Worm (Caenorhabditis elegans) whole organism, midembryonic: Measurements from ENCODE around the gene Y113G7B.28.

Source experiments
- T22C8.4 ChIP-seq: fragments of 200-800 bp; sonication (Bioruptor generic); IDR thresholded peaks from 2 replicates; pipeline ENCODE4 v1.3.6; 2022; ENCODE audit warnings: missing genetic modification characterization, missing compliant biosample characterization
- cog-1 ChIP-seq: sonication (generic microtip); optimal IDR thresholded peaks from 2 replicates; lab custom pipeline; 2016; ENCODE audit warnings: missing genetic modification characterization, missing compliant biosample characterization
- flt-1 ChIP-seq: fragments of 200-800 bp; sonication (Bioruptor generic); IDR thresholded peaks from 2 replicates; pipeline ENCODE4 v1.3.6; 2022; ENCODE audit warnings: missing genetic modification characterization, missing compliant biosample characterization
- klf-2 ChIP-seq: fragments of 200-800 bp; sonication (Bioruptor generic); conservative IDR thresholded peaks from 2 replicates; pipeline ENCODE4 v1.3.6; 2022; ENCODE audit warnings: missing genetic modification reagents, missing genetic modification characterization, missing compliant biosample characterization
- med-1 ChIP-seq: sonication (generic microtip); optimal IDR thresholded peaks from 2 replicates; lab custom pipeline; 2017; ENCODE audit warnings: missing genetic modification characterization, mild to moderate bottlenecking, missing compliant biosample characterization, antibody characterized with exemption, missing genetic modification reagents; ENCODE audit not compliant: insufficient read depth
- ref-1 ChIP-seq: fragments of 200-800 bp; sonication (Bioruptor generic); conservative IDR thresholded peaks from 2 replicates; pipeline ENCODE4 v1.3.6; 2022; ENCODE audit warnings: missing genetic modification reagents, missing genetic modification characterization, missing compliant biosample characterization
- tab-1 ChIP-seq: fragments of 200-800 bp; sonication (Bioruptor generic); IDR thresholded peaks from 2 replicates; pipeline ENCODE4 v1.3.6; 2022; ENCODE audit warnings: missing genetic modification characterization, missing compliant biosample characterization
- ztf-23 ChIP-seq: fragments of 200-800 bp; sonication (Bioruptor generic); IDR thresholded peaks from 2 replicates; pipeline ENCODE4 v1.3.6; 2022; ENCODE audit warnings: missing genetic modification reagents, missing genetic modification characterization, missing compliant biosample characterization
- ztf-29 ChIP-seq: fragments of 200-800 bp; sonication (Bioruptor generic); IDR thresholded peaks from 2 replicates; pipeline ENCODE4 v1.3.6; 2022; ENCODE audit warnings: missing genetic modification reagents, missing genetic modification characterization, missing compliant biosample characterization

Gene Y113G7B.28

DNA sequence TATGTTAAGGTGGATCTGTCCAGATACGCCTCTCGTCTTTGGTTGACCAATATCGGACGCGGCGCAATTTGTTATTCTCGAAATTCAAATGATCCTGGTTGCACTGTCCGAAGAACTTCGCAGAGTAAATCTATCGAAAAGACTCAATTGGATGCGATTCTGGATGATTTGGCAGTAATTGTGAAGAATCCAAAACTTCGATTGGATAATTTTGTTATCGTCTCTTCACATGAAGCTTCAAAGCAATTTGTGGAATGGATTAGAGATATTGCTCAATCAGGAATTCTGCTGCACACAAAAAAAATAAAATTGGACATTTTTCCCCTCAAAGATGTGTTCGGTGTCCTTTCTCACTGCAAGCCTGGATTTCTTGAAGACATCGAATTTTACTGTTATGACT is 3.9 kb downstream of the Y113G7B.28 start:
- TF ChIP-seq klf-2 (GFP tag; lab: Robert Waterston, UW) (no peak), flt-1 (no peak), T22C8.4 (GFP tag; lab: Robert Waterston, UW) (no peak), cog-1 (no peak), med-1 (GFP tag; lab: Kevin White, UChicago) (no peak)

DNA sequence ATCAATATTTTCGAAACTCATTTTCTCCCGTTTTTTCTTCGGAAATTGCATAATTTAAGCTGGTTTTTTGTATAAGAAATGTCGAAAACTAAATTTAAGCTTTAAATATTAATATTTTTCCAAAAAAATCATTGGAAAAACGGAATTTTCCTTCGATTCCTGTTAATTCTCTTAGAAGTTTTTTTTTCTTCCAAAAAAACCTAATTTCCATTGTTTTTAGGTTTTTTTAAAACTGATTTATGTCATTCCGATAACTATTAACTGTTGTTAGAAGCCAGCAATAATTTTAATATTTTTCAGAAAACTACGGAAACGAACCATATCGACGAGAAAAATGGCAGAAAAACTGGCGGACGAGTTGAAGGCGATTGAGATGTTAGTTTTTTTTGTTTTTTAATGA is 5.5 kb downstream of the Y113G7B.28 start, which contains the start of gene fbxa-114:
Gene fbxa-114, plus strand, starts transcription at position 301 of the 400 bp plus-strand sequence.
- no peak for TF ChIP-seq med-1 (GFP tag; lab: Kevin White, UChicago)
- no peak for TF ChIP-seq T22C8.4 (GFP tag; lab: Robert Waterston, UW)
- no peak for TF ChIP-seq flt-1
- no peak for TF ChIP-seq ztf-29 (GFP tag; lab: Robert Waterston, UW)
- TF ChIP-seq klf-2 (GFP tag; lab: Robert Waterston, UW), result no peak
- TF ChIP-seq ztf-23 (GFP tag; lab: Robert Waterston, UW), result no peak
- no peak for TF ChIP-seq tab-1 (GFP tag; lab: Robert Waterston, UW)
- TF ChIP-seq ref-1 (GFP tag; lab: Robert Waterston, UW), result no peak
- no peak for TF ChIP-seq cog-1

DNA sequence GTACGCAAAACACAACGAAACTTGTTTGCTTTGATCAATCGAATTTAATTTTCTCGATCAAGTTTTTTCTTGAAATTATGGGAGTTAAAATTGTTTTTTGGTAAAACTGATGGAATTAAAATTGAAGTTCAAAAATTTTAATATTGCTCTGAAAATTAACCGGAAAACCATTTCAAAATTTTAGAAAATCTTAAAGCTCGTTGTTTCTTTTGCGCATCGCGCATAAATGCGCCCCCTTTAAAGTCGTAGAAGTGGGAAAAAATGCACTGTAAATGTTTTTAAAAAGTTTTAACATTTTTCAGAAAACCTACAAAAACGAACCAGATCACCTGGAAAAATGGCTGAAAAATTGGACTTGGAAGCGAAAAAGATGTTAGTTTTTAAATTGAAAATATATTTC is 7.3 kb downstream of the Y113G7B.28 start, which contains the start of gene fbxa-113:
Gene fbxa-113, plus strand, starts transcription at position 301 of the 400 bp plus-strand sequence.
- TF ChIP-seq ztf-23 (GFP tag; lab: Robert Waterston, UW) (no peak), med-1 (GFP tag; lab: Kevin White, UChicago) (no peak), ztf-29 (GFP tag; lab: Robert Waterston, UW) (no peak), flt-1 (no peak)

DNA sequence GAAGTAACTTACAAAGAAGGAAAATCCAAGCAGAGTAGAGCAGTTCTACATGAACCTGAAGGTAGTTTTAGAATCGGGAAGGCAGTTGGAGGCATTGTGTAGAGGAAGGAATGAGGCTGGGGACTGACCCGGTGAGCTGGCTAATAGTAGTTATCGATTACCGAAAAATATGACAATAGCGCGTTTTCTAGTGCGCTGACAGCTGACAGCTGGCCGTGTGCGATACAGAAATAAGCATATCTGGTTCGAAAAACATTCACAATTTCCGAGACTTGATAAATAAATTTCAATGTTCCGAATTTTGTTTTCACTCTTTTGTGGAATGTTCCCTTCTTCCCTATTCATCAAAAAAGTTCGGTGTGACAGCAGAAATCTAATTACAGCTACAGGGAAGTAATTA is 10.3 kb downstream of the Y113G7B.28 start, which contains the start of the genes fbxb-59 and srbc-34:
Gene fbxb-59, minus strand, starts transcription at position 101 of the 400 bp plus-strand sequence.
Gene srbc-34, plus strand, starts transcription at position 233 of the 400 bp plus-strand sequence.
- TF ChIP-seq ztf-29 (GFP tag; lab: Robert Waterston, UW) (no peak), flt-1 (no peak), med-1 (GFP tag; lab: Kevin White, UChicago) (no peak), cog-1 (no peak), klf-2 (GFP tag; lab: Robert Waterston, UW) (no peak), T22C8.4 (GFP tag; lab: Robert Waterston, UW) (no peak), tab-1 (GFP tag; lab: Robert Waterston, UW) (no peak), ztf-23 (GFP tag; lab: Robert Waterston, UW) (no peak), ref-1 (GFP tag; lab: Robert Waterston, UW) (no peak)

DNA sequence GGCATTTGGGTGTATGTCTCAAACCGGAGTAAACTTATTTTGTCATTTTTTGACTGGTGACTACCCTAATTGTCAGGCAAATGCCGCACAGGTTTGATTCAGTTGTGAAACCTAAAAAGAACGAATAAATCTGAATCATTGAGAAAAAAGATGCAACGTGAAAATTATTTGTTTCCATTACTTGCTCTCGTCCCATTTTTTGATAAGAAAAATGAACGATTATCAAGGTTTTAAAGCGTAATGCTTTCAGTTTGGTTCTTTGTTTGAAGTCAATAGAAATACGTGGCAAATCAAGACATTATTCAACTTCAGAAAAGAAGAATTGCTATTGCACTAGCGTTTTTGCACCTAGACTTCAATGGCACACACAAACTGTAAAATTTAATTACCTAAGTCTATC is 16.8 kb downstream of the Y113G7B.28 start, which contains the start of gene Y113G7B.12:
Gene Y113G7B.12, minus strand, starts transcription at position 101 of the 400 bp plus-strand sequence.
- TF ChIP-seq ztf-23 (GFP tag; lab: Robert Waterston, UW), result no peak
- no peak for TF ChIP-seq flt-1
- no peak for TF ChIP-seq ref-1 (GFP tag; lab: Robert Waterston, UW)
- no peak for TF ChIP-seq T22C8.4 (GFP tag; lab: Robert Waterston, UW)
- TF ChIP-seq tab-1 (GFP tag; lab: Robert Waterston, UW), result no peak
- TF ChIP-seq ztf-29 (GFP tag; lab: Robert Waterston, UW), result no peak
- no peak for TF ChIP-seq klf-2 (GFP tag; lab: Robert Waterston, UW)

DNA sequence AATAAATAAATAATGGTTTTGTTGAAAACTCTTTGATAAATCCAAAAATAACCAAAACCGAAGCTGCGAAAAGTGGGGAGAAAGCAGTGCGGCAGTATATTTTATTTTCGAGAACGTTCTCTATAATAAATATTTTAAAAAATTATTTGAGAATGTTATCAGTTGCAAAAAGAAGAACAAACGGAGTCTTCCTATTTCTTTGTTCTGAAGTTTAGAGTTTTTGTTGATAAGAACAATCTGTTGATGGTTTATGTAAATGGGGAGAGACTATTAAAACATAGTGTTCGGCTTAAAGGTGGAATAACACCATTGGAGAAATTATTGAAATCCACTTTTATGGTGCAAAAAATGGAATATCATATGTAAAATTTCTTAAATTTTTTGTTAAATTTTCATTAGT is 17.3 kb downstream of the Y113G7B.28 start:
- TF ChIP-seq T22C8.4 (GFP tag; lab: Robert Waterston, UW) (no peak), med-1 (GFP tag; lab: Kevin White, UChicago) (no peak), klf-2 (GFP tag; lab: Robert Waterston, UW) (no peak), flt-1 (no peak), ztf-29 (GFP tag; lab: Robert Waterston, UW) (no peak), ztf-23 (GFP tag; lab: Robert Waterston, UW) (no peak), tab-1 (GFP tag; lab: Robert Waterston, UW) (no peak), ref-1 (GFP tag; lab: Robert Waterston, UW) (no peak), cog-1 (no peak)

DNA sequence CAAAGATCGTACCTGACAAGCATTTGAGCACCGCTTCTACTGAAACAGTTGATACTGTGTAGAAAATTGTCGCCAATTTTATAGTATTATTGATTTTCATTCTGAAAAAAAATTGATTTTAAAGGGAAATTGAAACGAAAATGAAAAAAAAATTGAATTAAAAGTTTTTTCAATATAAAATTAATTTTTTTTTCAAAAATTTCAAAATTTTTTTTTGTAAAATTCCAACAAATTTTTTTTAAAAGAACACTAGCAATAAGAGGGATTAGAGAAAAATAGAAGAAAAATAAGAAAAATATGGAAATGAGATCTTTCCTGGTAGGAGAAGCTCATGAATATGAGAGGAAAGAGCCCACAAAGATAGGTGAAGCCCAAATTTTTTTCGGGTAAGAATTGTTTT is 19.4 kb downstream of the Y113G7B.28 start, which contains the start of gene Y113G7B.11:
Gene Y113G7B.11, minus strand, starts transcription at position 101 of the 400 bp plus-strand sequence.
- TF ChIP-seq cog-1, result no peak
- no peak for TF ChIP-seq ref-1 (GFP tag; lab: Robert Waterston, UW)
- no peak for TF ChIP-seq tab-1 (GFP tag; lab: Robert Waterston, UW)
- TF ChIP-seq flt-1, result no peak
- TF ChIP-seq ztf-29 (GFP tag; lab: Robert Waterston, UW), result no peak
- no peak for TF ChIP-seq ztf-23 (GFP tag; lab: Robert Waterston, UW)
- no peak for TF ChIP-seq T22C8.4 (GFP tag; lab: Robert Waterston, UW)
- TF ChIP-seq klf-2 (GFP tag; lab: Robert Waterston, UW), result no peak
- no peak for TF ChIP-seq med-1 (GFP tag; lab: Kevin White, UChicago)

DNA sequence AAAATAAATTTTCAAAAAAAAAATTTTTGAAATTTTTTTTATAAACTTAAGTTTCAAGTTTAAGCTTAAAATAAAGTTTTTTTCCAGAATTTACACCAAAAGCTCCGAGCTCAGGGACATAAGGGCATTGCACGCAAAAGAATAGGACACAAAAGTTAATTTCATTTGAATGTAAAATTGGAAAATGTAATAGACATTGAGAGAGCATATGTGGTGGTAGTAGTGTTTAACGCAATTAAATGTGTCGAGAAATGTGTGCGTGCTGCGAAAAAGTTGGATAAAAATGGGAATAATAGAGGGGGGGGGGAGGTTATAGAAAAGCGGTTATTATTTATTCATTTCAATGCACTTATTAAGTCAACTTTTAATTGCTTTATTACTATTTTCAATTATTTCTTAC is 24.8 kb downstream of the Y113G7B.28 start:
- TF ChIP-seq med-1 (GFP tag; lab: Kevin White, UChicago) (no peak), ztf-29 (GFP tag; lab: Robert Waterston, UW) (no peak), cog-1 (no peak), flt-1 (no peak), ztf-23 (GFP tag; lab: Robert Waterston, UW) (no peak), tab-1 (GFP tag; lab: Robert Waterston, UW) (no peak), T22C8.4 (GFP tag; lab: Robert Waterston, UW) (no peak), ref-1 (GFP tag; lab: Robert Waterston, UW) (no peak), klf-2 (GFP tag; lab: Robert Waterston, UW) (no peak)

DNA sequence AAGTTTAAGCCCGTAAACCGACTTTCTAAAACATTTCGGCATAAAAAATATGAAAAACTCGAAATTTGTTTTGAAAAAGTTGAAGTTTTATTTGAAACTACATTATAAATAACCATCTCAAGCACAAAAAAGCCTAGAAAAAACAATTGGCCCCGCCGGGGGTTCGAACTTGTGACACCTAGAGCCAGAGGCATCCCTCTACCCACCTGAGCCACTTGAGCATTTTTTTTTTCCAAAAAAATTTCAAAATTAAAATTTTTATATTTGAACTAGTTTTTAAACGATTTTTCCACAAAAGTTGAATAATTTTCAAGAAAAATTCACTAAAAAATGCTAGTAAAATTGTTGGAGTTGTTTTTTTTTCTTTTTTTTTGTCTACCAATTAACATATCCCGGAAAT is 27.9 kb downstream of the Y113G7B.28 start:
- TF ChIP-seq tab-1 (GFP tag; lab: Robert Waterston, UW) (no peak), klf-2 (GFP tag; lab: Robert Waterston, UW) (no peak), ztf-23 (GFP tag; lab: Robert Waterston, UW) (no peak), med-1 (GFP tag; lab: Kevin White, UChicago) (no peak), ztf-29 (GFP tag; lab: Robert Waterston, UW) (no peak), cog-1 (no peak), ref-1 (GFP tag; lab: Robert Waterston, UW) (no peak), flt-1 (no peak), T22C8.4 (GFP tag; lab: Robert Waterston, UW) (no peak)
